Worm (Caenorhabditis elegans) whole organism, young adult: ENCODE data around the gene sec-6.

Source experiments
- B0019.2 ChIP-seq: fragments of 200-800 bp; sonication (Bioruptor generic); conservative IDR thresholded peaks from 2 replicates; pipeline ENCODE4 v1.3.6; 2022; ENCODE audit warnings: missing genetic modification reagents, missing genetic modification characterization, missing compliant biosample characterization
- B0261.1 ChIP-seq: sonication (generic microtip); optimal IDR thresholded peaks from 2 replicates; lab custom pipeline; 2016; ENCODE audit warnings: mild to moderate bottlenecking, missing genetic modification characterization, moderate library complexity, missing compliant biosample characterization
- C17E4.6 ChIP-seq: fragments of 200-800 bp; sonication (Bioruptor generic); IDR thresholded peaks from 2 replicates; pipeline ENCODE4 v1.3.6; 2022; ENCODE audit warnings: missing genetic modification reagents, missing genetic modification characterization, missing compliant biosample characterization
- D2030.7 ChIP-seq: fragments of 200-800 bp; sonication (Bioruptor generic); IDR thresholded peaks from 2 replicates; pipeline ENCODE4 v1.3.6; 2022; ENCODE audit warnings: missing genetic modification reagents, missing genetic modification characterization, missing compliant biosample characterization
- F23B12.7 ChIP-seq: sonication (generic microtip); optimal IDR thresholded peaks from 2 replicates; lab custom pipeline; 2017; ENCODE audit warnings: missing genetic modification characterization, mild to moderate bottlenecking, missing compliant biosample characterization, antibody characterized with exemption, moderate library complexity; ENCODE audit not compliant: insufficient read depth
- F37B4.10 ChIP-seq: fragments of 200-800 bp; sonication (Bioruptor generic); IDR thresholded peaks from 2 replicates; pipeline ENCODE4 v1.3.6; 2022; ENCODE audit warnings: missing genetic modification characterization, missing compliant biosample characterization
- F49E8.2 ChIP-seq: sonication (generic microtip); optimal IDR thresholded peaks from 3 replicates; lab custom pipeline; 2017; ENCODE audit warnings: missing genetic modification characterization, mild to moderate bottlenecking, missing compliant biosample characterization, antibody characterized with exemption, moderate library complexity; ENCODE audit not compliant: insufficient read depth
- K12H6.12 ChIP-seq: fragments of 200-800 bp; sonication (Bioruptor generic); optimal IDR thresholded peaks from 2 replicates; lab custom pipeline; 2018; ENCODE audit warnings: mild to moderate bottlenecking, missing genetic modification characterization, missing compliant biosample characterization
- ZK185.1 ChIP-seq: sonication (generic microtip); optimal IDR thresholded peaks from 2 replicates; lab custom pipeline; 2016; ENCODE audit warnings: mild to moderate bottlenecking, missing genetic modification characterization, missing compliant biosample characterization; ENCODE audit not compliant: poor library complexity, severe bottlenecking
- ama-1 ChIP-seq, 3 experiments: fragments of 150-350 bp in 1 of 3; sonication (generic microtip) in 2 of 3; optimal IDR thresholded peaks; 2 replicates each; lab custom pipeline; 2014 to 2018; ENCODE audit warnings: missing biosample characterization in 2 of 3, missing genetic modification characterization in 2 of 3, missing genetic modification reagents in 2 of 3
- aptf-3 ChIP-seq: fragments of 200-800 bp; sonication (Bioruptor generic); IDR thresholded peaks from 2 replicates; pipeline ENCODE4 v1.3.6; 2022; ENCODE audit warnings: missing genetic modification characterization, missing compliant biosample characterization
- atf-7 ChIP-seq: sonication (generic microtip); optimal IDR thresholded peaks from 2 replicates; lab custom pipeline; 2017; ENCODE audit warnings: mild to moderate bottlenecking, missing genetic modification characterization, missing compliant biosample characterization
- attf-5 ChIP-seq: fragments of 200-800 bp; sonication (Bioruptor generic); optimal IDR thresholded peaks from 2 replicates; lab custom pipeline; 2018; ENCODE audit warnings: mild to moderate bottlenecking, missing genetic modification characterization, missing compliant biosample characterization
- bed-1 ChIP-seq: fragments of 200-800 bp; sonication (Bioruptor generic); IDR thresholded peaks from 2 replicates; pipeline ENCODE4 v1.3.6; 2022; ENCODE audit warnings: missing genetic modification reagents, missing genetic modification characterization, missing compliant biosample characterization
- bed-2 ChIP-seq: fragments of 200-800 bp; sonication (Bioruptor generic); IDR thresholded peaks from 2 replicates; pipeline ENCODE4 v1.3.6; 2022; ENCODE audit warnings: missing genetic modification reagents, missing genetic modification characterization, missing compliant biosample characterization
- ccch-3 ChIP-seq: fragments of 200-800 bp; sonication (Bioruptor generic); optimal IDR thresholded peaks from 2 replicates; lab custom pipeline; 2018; ENCODE audit warnings: mild to moderate bottlenecking, missing genetic modification characterization, missing compliant biosample characterization
- cebp-1 ChIP-seq, 2 experiments: fragments of 200-800 bp in 1 of 2; sonication (Bioruptor generic) in 1 of 2; sonication (generic microtip) in 1 of 2; IDR thresholded peaks in 1 of 2; optimal IDR thresholded peaks in 1 of 2; 2 replicates each; pipeline versions ENCODE4 v1.3.6 to Lab custom; 2017 to 2022; ENCODE audit warnings: missing compliant biosample characterization in 2 of 2, missing genetic modification characterization in 2 of 2, mild to moderate bottlenecking in 1 of 2, missing genetic modification reagents in 1 of 2, moderate library complexity in 1 of 2
- ceh-27 ChIP-seq: fragments of 200-800 bp; sonication (Bioruptor generic); optimal IDR thresholded peaks from 2 replicates; lab custom pipeline; 2018; ENCODE audit warnings: mild to moderate bottlenecking, missing genetic modification characterization, moderate library complexity, missing compliant biosample characterization
- ceh-40 ChIP-seq: fragments of 200-800 bp; sonication (Bioruptor generic); IDR thresholded peaks from 2 replicates; pipeline ENCODE4 v1.3.6; 2022; ENCODE audit warnings: missing genetic modification characterization, missing compliant biosample characterization
- ceh-58 ChIP-seq: fragments of 200-800 bp; sonication (Bioruptor generic); IDR thresholded peaks from 2 replicates; pipeline ENCODE4 v1.3.6; 2022; ENCODE audit warnings: missing genetic modification characterization, missing compliant biosample characterization
- ceh-91 ChIP-seq: fragments of 200-800 bp; sonication (Bioruptor generic); IDR thresholded peaks from 2 replicates; pipeline ENCODE4 v1.3.6; 2022; ENCODE audit warnings: missing genetic modification reagents, missing genetic modification characterization, missing compliant biosample characterization
- chd-7 ChIP-seq: sonication (generic microtip); optimal IDR thresholded peaks from 2 replicates; lab custom pipeline; 2016; ENCODE audit warnings: mild to moderate bottlenecking, missing genetic modification characterization, moderate library complexity, missing compliant biosample characterization
- dpl-1 ChIP-seq: fragments of 150-350 bp; optimal IDR thresholded peaks from 2 replicates; lab custom pipeline; 2014; ENCODE audit warnings: missing biosample characterization, missing genetic modification reagents, missing genetic modification characterization
- gei-17 ChIP-seq: fragments of 200-800 bp; sonication (Bioruptor generic); optimal IDR thresholded peaks from 2 replicates; lab custom pipeline; 2018; ENCODE audit warnings: mild to moderate bottlenecking, missing genetic modification characterization, missing compliant biosample characterization
- hmg-1.2 ChIP-seq: fragments of 200-800 bp; sonication (Bioruptor generic); IDR thresholded peaks from 2 replicates; pipeline ENCODE4 v1.3.6; 2022; ENCODE audit warnings: missing genetic modification reagents, missing genetic modification characterization, missing compliant biosample characterization
- let-526 ChIP-seq: fragments of 200-800 bp; sonication (Bioruptor generic); IDR thresholded peaks from 2 replicates; pipeline ENCODE4 v1.3.6; 2022; ENCODE audit warnings: missing genetic modification reagents, missing genetic modification characterization, missing compliant biosample characterization
- lin-35 ChIP-seq, 3 experiments: fragments of 150-350 bp in 2 of 3; sonication (generic microtip) in 1 of 3; optimal IDR thresholded peaks; 2 replicates each; lab custom pipeline; 2014 to 2018; ENCODE audit warnings: missing biosample characterization in 3 of 3, missing genetic modification characterization in 3 of 3, missing genetic modification reagents in 3 of 3
- lin-40 ChIP-seq: sonication (generic microtip); optimal IDR thresholded peaks from 2 replicates; lab custom pipeline; 2016; ENCODE audit warnings: missing genetic modification characterization, mild to moderate bottlenecking, missing compliant biosample characterization, missing genotype, missing genetic modification reagents
- madf-6 ChIP-seq: fragments of 200-800 bp; sonication (Bioruptor generic); IDR thresholded peaks from 2 replicates; pipeline ENCODE4 v1.3.6; 2022; ENCODE audit warnings: missing genetic modification reagents, missing genetic modification characterization, missing compliant biosample characterization
- madf-8 ChIP-seq: fragments of 200-800 bp; sonication (Bioruptor generic); conservative IDR thresholded peaks from 2 replicates; pipeline ENCODE4 v1.3.6; 2022; ENCODE audit warnings: missing genetic modification reagents, missing genetic modification characterization, missing compliant biosample characterization
- mcd-1 ChIP-seq: fragments of 200-800 bp; sonication (Bioruptor generic); IDR thresholded peaks from 2 replicates; pipeline ENCODE4 v1.3.6; 2022; ENCODE audit warnings: missing genetic modification reagents, missing genetic modification characterization, missing compliant biosample characterization
- nfyb-1 ChIP-seq: fragments of 200-800 bp; sonication (Bioruptor generic); IDR thresholded peaks from 2 replicates; pipeline ENCODE4 v1.3.6; 2022; ENCODE audit warnings: missing genetic modification reagents, missing genetic modification characterization, missing compliant biosample characterization
- nhr-120 ChIP-seq: fragments of 200-800 bp; sonication (Bioruptor generic); IDR thresholded peaks from 2 replicates; pipeline ENCODE4 v1.3.6; 2022; ENCODE audit warnings: missing genetic modification characterization, missing compliant biosample characterization
- nhr-80 ChIP-seq: sonication (generic microtip); optimal IDR thresholded peaks from 2 replicates; lab custom pipeline; 2016; ENCODE audit warnings: missing genetic modification characterization, missing compliant biosample characterization
- pha-4 ChIP-seq: fragments of 150-350 bp; sonication (generic microtip); optimal IDR thresholded peaks from 2 replicates; lab custom pipeline; 2014; ENCODE audit warnings: missing biosample characterization, missing genetic modification reagents, missing genetic modification characterization
- snpc-1.1 ChIP-seq: sonication (generic microtip); optimal IDR thresholded peaks from 2 replicates; lab custom pipeline; 2017; ENCODE audit warnings: missing genetic modification characterization, mild to moderate bottlenecking, missing compliant biosample characterization, antibody characterized with exemption, moderate library complexity, missing genotype, missing genetic modification reagents; ENCODE audit not compliant: insufficient read depth
- snpc-3.4 ChIP-seq: sonication (generic microtip); optimal IDR thresholded peaks from 2 replicates; lab custom pipeline; 2017; ENCODE audit warnings: missing genetic modification characterization, mild to moderate bottlenecking, missing compliant biosample characterization, antibody characterized with exemption, moderate library complexity, missing genotype, missing genetic modification reagents
- snpc-4 ChIP-seq, 5 experiments: fragments of 150-350 bp in 1 of 5; sonication (generic microtip) in 4 of 5; optimal IDR thresholded peaks; 2 replicates each; lab custom pipeline; 2014 to 2018; ENCODE audit warnings: missing genetic modification characterization in 5 of 5, missing biosample characterization in 3 of 5, antibody characterized with exemption in 2 of 5, mild to moderate bottlenecking in 2 of 5, missing compliant biosample characterization in 2 of 5, missing genotype in 2 of 5, moderate library complexity in 2 of 5, missing genetic modification reagents in 1 of 5
- tbp1 ChIP-seq: fragments of 200-800 bp; sonication (Bioruptor generic); optimal IDR thresholded peaks from 2 replicates; lab custom pipeline; 2018; ENCODE audit warnings: mild to moderate bottlenecking, missing genetic modification characterization, missing compliant biosample characterization
- tlf-1 ChIP-seq: fragments of 200-800 bp; sonication (Bioruptor generic); optimal IDR thresholded peaks from 2 replicates; lab custom pipeline; 2018; ENCODE audit warnings: mild to moderate bottlenecking, missing genetic modification characterization, missing compliant biosample characterization
- xnd-1 ChIP-seq: sonication (generic microtip); optimal IDR thresholded peaks from 2 replicates; lab custom pipeline; 2016; ENCODE audit warnings: missing genotype, missing genetic modification reagents, missing genetic modification characterization, missing compliant biosample characterization
- zfh-2 ChIP-seq: fragments of 200-800 bp; sonication (Bioruptor generic); conservative IDR thresholded peaks from 2 replicates; pipeline ENCODE4 v1.3.6; 2022; ENCODE audit warnings: missing genetic modification reagents, missing genetic modification characterization, missing compliant biosample characterization
- ztf-22 ChIP-seq: fragments of 200-800 bp; sonication (Bioruptor generic); optimal IDR thresholded peaks from 2 replicates; lab custom pipeline; 2018; ENCODE audit warnings: mild to moderate bottlenecking, missing genetic modification characterization, moderate library complexity, missing compliant biosample characterization
- ztf-26 ChIP-seq: sonication (generic microtip); optimal IDR thresholded peaks from 2 replicates; lab custom pipeline; 2017; ENCODE audit warnings: missing genetic modification characterization, missing compliant biosample characterization

The sec-6 gene

ce11 chrII:5324653-5325052, 34.7 kb upstream of the sec-6 start:
- TF ChIP-seq B0261.1 (no peak), pha-4 (no peak), ama-1 (optimal IDR thresholded peaks at IDR 0.05; lab: Kevin White, UChicago) (no peak), ama-1 (GFP tag; optimal IDR thresholded peaks at IDR 0.05; lab: Kevin White, UChicago) (no peak), ccch-3 (no peak), F49E8.2 (tag; lab: Kevin White, UChicago) (no peak), xnd-1 (no peak), let-526 (GFP tag; lab: Robert Waterston, UW) (no peak), B0019.2 (no peak), C17E4.6 (no peak), gei-17 (GFP tag; lab: Kevin White, UChicago) (no peak), F23B12.7 (tag; lab: Kevin White, UChicago) (no peak), tlf-1 (GFP tag; lab: Kevin White, UChicago) (no peak), madf-6 (no peak), ceh-58 (GFP tag; lab: Robert Waterston, UW) (no peak), nhr-80 (tag; lab: Kevin White, UChicago) (no peak), madf-8 (GFP tag; lab: Robert Waterston, UW) (no peak), snpc-3.4 (tag; lab: Kevin White, UChicago) (no peak), nhr-120 (GFP tag; lab: Robert Waterston, UW) (no peak), ceh-27 (GFP tag; lab: Kevin White, UChicago) (no peak)

- TF ChIP-seq snpc-1.1 (tag; lab: Kevin White, UChicago) (no peak), K12H6.12 (peak; percentile 79), mcd-1 (0 out of 2 replicates have a peak, but pooled peaks have one; percentile 16), aptf-3 (GFP tag; lab: Robert Waterston, UW) (no peak), lin-35 (GFP tag; optimal IDR thresholded peaks at IDR 0.05; lab: Kevin White, UChicago) (peak in 1 of 3 experiments; percentile 55), snpc-3.4 (tag; lab: Kevin White, UChicago) (no peak), madf-8 (GFP tag; lab: Robert Waterston, UW) (no peak), snpc-4 (GFP tag; optimal IDR thresholded peaks at IDR 0.05; lab: Kevin White, UChicago) (no peak), snpc-4 (tag; optimal IDR thresholded peaks at IDR 0.05; lab: Kevin White, UChicago) (peak in 1 of 4 experiments; percentile 8), cebp-1 (GFP tag; IDR thresholded peaks at IDR 0.05; lab: Robert Waterston, UW) (no peak), cebp-1 (tag; optimal IDR thresholded peaks at IDR 0.05; lab: Kevin White, UChicago) (peak; percentile 95), dpl-1 (no peak), F37B4.10 (GFP tag; lab: Robert Waterston, UW) (no peak), pha-4 (no peak), lin-40 (tag; lab: Kevin White, UChicago) (peak; percentile 31), hmg-1.2 (GFP tag; lab: Robert Waterston, UW) (peak; percentile 85), ZK185.1 (tag; lab: Kevin White, UChicago) (peak; percentile 32), chd-7 (tag; lab: Kevin White, UChicago) (peak; percentile 28), ztf-22 (no peak), nhr-80 (tag; lab: Kevin White, UChicago) (peak; percentile 53), bed-2 (no peak), atf-7 (peak; percentile 18), tbp1 (GFP tag; lab: Kevin White, UChicago) (peak; percentile 11), bed-1 (GFP tag; lab: Robert Waterston, UW) (no peak), nfyb-1 (GFP tag; lab: Robert Waterston, UW) (0 out of 2 replicates have a peak, but pooled peaks have one; percentile 29), ceh-40 (GFP tag; lab: Robert Waterston, UW) (no peak), ceh-91 (GFP tag; lab: Robert Waterston, UW) (no peak), attf-5 (GFP tag; lab: Kevin White, UChicago) (peak; percentile 21), D2030.7 (GFP tag; lab: Robert Waterston, UW) (no peak), zfh-2 (peak; percentile 56; the same call in 1 of the 2 replicates), ceh-27 (GFP tag; lab: Kevin White, UChicago) (peak; percentile 19), ztf-26 (tag; lab: Kevin White, UChicago) (no peak)
Observed at ce11 chrII:5326024-5326627, 33.2 kb upstream of the sec-6 start.
